Fruit fly (Drosophila melanogaster) whole organism, embryonic: ENCODE data around the gene drongo.

ENCODE experiments used
- Atf6 ChIP-seq: fragments of 200-800 bp; sonication (Bioruptor generic); IDR thresholded peaks from 2 replicates; pipeline ENCODE4 v1.3.6; 2022; ENCODE audit warnings: missing biosample characterization, missing genetic modification characterization
- Awh ChIP-seq: fragments of 200-800 bp; sonication (Bioruptor generic); IDR thresholded peaks from 2 replicates; pipeline ENCODE4, ENCODE4 v1.3.6; 2022; ENCODE audit warnings: missing biosample characterization, missing genetic modification characterization
- CG10431 ChIP-seq: fragments of 200-800 bp; sonication (Bioruptor generic); optimal IDR thresholded peaks from 3 replicates; lab custom pipeline; 2018; ENCODE audit warnings: missing biosample characterization, mild to moderate bottlenecking, missing genetic modification characterization
- CG10654 ChIP-seq: fragments of 200-800 bp; sonication (Bioruptor generic); optimal IDR thresholded peaks from 2 replicates; lab custom pipeline; 2016; ENCODE audit warnings: missing biosample characterization, missing genetic modification characterization
- CG11456 ChIP-seq: fragments of 200-800 bp; sonication (Bioruptor generic); IDR thresholded peaks from 3 replicates; pipeline ENCODE4 v1.3.6; 2022; ENCODE audit warnings: missing biosample characterization, missing genetic modification characterization
- CG11504 ChIP-seq: fragments of 200-800 bp; sonication (Bioruptor generic); optimal IDR thresholded peaks from 3 replicates; lab custom pipeline; 2019; ENCODE audit warnings: missing biosample characterization, mild to moderate bottlenecking, missing genetic modification characterization, moderate library complexity
- CG13624 ChIP-seq: fragments of 200-800 bp; sonication (Bioruptor generic); optimal IDR thresholded peaks from 2 replicates; lab custom pipeline; 2016; ENCODE audit warnings: missing biosample characterization, missing genetic modification characterization
- CG1602 ChIP-seq: fragments of 200-800 bp; sonication (Bioruptor generic); optimal IDR thresholded peaks from 3 replicates; lab custom pipeline; 2016; ENCODE audit warnings: missing biosample characterization, missing genetic modification characterization
- CG17385 ChIP-seq: fragments of 200-800 bp; sonication (Bioruptor generic); optimal IDR thresholded peaks from 3 replicates; lab custom pipeline; 2018; ENCODE audit warnings: missing biosample characterization, mild to moderate bottlenecking, missing genetic modification characterization
- CG2129 ChIP-seq: fragments of 200-800 bp; sonication (Bioruptor generic); IDR thresholded peaks from 2 replicates; pipeline ENCODE4 v1.3.6; 2022; ENCODE audit warnings: missing biosample characterization, missing genetic modification characterization; ENCODE audit not compliant: partially characterized antibody
- CG2202 ChIP-seq: fragments of 200-800 bp; sonication (Bioruptor generic); optimal IDR thresholded peaks from 2 replicates; lab custom pipeline; 2018; ENCODE audit warnings: missing biosample characterization, mild to moderate bottlenecking, missing genetic modification characterization
- CG3065 ChIP-seq: fragments of 200-800 bp; sonication (Bioruptor generic); optimal IDR thresholded peaks from 2 replicates; lab custom pipeline; 2016; ENCODE audit warnings: missing biosample characterization, missing genetic modification characterization
- CG3407 ChIP-seq: fragments of 200-800 bp; sonication (Bioruptor generic); optimal IDR thresholded peaks from 2 replicates; lab custom pipeline; 2018; ENCODE audit warnings: missing biosample characterization, mild to moderate bottlenecking, missing genetic modification characterization
- CG4424 ChIP-seq: fragments of 200-800 bp; sonication (Bioruptor generic); optimal IDR thresholded peaks from 3 replicates; lab custom pipeline; 2016; ENCODE audit warnings: missing biosample characterization, missing genetic modification characterization
- CG4707 ChIP-seq: fragments of 200-800 bp; sonication (Bioruptor generic); optimal IDR thresholded peaks from 2 replicates; lab custom pipeline; 2018; ENCODE audit warnings: missing biosample characterization, mild to moderate bottlenecking, missing genetic modification characterization, moderate library complexity
- CG7987 ChIP-seq: fragments of 200-800 bp; sonication (Bioruptor generic); optimal IDR thresholded peaks from 2 replicates; lab custom pipeline; 2018; ENCODE audit warnings: missing biosample characterization, mild to moderate bottlenecking, missing genetic modification characterization, moderate library complexity
- Chrac-16 ChIP-seq: fragments of 200-800 bp; sonication (Bioruptor generic); optimal IDR thresholded peaks from 3 replicates; lab custom pipeline; 2016; ENCODE audit warnings: missing biosample characterization, missing genetic modification characterization
- CoRest ChIP-seq: fragments of 200-800 bp; sonication (Bioruptor generic); optimal IDR thresholded peaks from 3 replicates; lab custom pipeline; 2018; ENCODE audit warnings: missing biosample characterization, mild to moderate bottlenecking, missing genetic modification characterization, moderate library complexity
- Deaf1 ChIP-seq: fragments of 200-800 bp; optimal IDR thresholded peaks from 3 replicates; lab custom pipeline; 2019; ENCODE audit warnings: missing biosample characterization, mild to moderate bottlenecking, missing genetic modification characterization, moderate library complexity
- Doc3 ChIP-seq: fragments of 200-800 bp; sonication (Bioruptor generic); IDR thresholded peaks from 3 replicates; pipeline ENCODE4 v1.3.6; 2022; ENCODE audit warnings: missing biosample characterization, missing genetic modification characterization; ENCODE audit not compliant: partially characterized antibody
- Drgx ChIP-seq: fragments of 200-800 bp; sonication (Bioruptor generic); IDR thresholded peaks from 2 replicates; pipeline ENCODE4 v1.3.6; 2022; ENCODE audit warnings: missing biosample characterization, missing genetic modification characterization
- Ets65A ChIP-seq: fragments of 200-800 bp; sonication (Bioruptor generic); peaks from one replicate; lab custom pipeline; 2016; ENCODE audit warnings: missing biosample characterization, missing genetic modification characterization
- Fer1 ChIP-seq: fragments of 200-800 bp; sonication (Bioruptor generic); optimal IDR thresholded peaks from 2 replicates; lab custom pipeline; 2017; ENCODE audit warnings: missing biosample characterization, mild to moderate bottlenecking, missing genetic modification characterization
- Gsc ChIP-seq: fragments of 200-800 bp; sonication (Bioruptor generic); IDR thresholded peaks from 2 replicates; pipeline ENCODE4 v1.3.6; 2022; ENCODE audit warnings: missing biosample characterization, missing genetic modification characterization
- Hand ChIP-seq: fragments of 200-800 bp; sonication (Bioruptor generic); optimal IDR thresholded peaks from 2 replicates; lab custom pipeline; 2017; ENCODE audit warnings: mild to moderate bottlenecking, missing biosample characterization, missing genetic modification reagents, missing genetic modification characterization
- Hey ChIP-seq: fragments of 200-800 bp; sonication (Bioruptor generic); optimal IDR thresholded peaks from 3 replicates; lab custom pipeline; 2018; ENCODE audit warnings: missing biosample characterization, mild to moderate bottlenecking, missing genetic modification characterization
- Jarid2 ChIP-seq: fragments of 200-800 bp; sonication (Bioruptor generic); optimal IDR thresholded peaks from 3 replicates; lab custom pipeline; 2017; ENCODE audit warnings: mild to moderate bottlenecking, missing biosample characterization, missing genetic modification reagents, missing genetic modification characterization
- Med ChIP-seq: fragments of 200-800 bp; sonication (Bioruptor generic); peaks from one replicate; lab custom pipeline; 2016; ENCODE audit warnings: missing biosample characterization, missing genetic modification characterization, mild to moderate bottlenecking, inconsistent platforms, moderate library complexity
- NC2α ChIP-seq: fragments of 200-800 bp; sonication (Bioruptor generic); optimal IDR thresholded peaks from 2 replicates; lab custom pipeline; 2016; ENCODE audit warnings: missing biosample characterization, missing genetic modification characterization
- Opbp ChIP-seq: fragments of 200-800 bp; sonication (Bioruptor generic); IDR thresholded peaks from 3 replicates; pipeline ENCODE4 v1.3.6; 2022; ENCODE audit warnings: missing biosample characterization, missing genetic modification characterization; ENCODE audit not compliant: partially characterized antibody
- Scr ChIP-seq: fragments of 200-800 bp; sonication (Bioruptor generic); IDR thresholded peaks from 2 replicates; pipeline ENCODE4 v1.3.6; 2022; ENCODE audit warnings: missing biosample characterization, missing genetic modification characterization; ENCODE audit not compliant: partially characterized antibody
- Sox102F ChIP-seq: fragments of 200-800 bp; sonication (Bioruptor generic); optimal IDR thresholded peaks from 2 replicates; lab custom pipeline; 2018; ENCODE audit warnings: missing biosample characterization, mild to moderate bottlenecking, missing genetic modification characterization, moderate library complexity
- Spps ChIP-seq: fragments of 200-800 bp; sonication (Bioruptor generic); optimal IDR thresholded peaks from 2 replicates; lab custom pipeline; 2018; ENCODE audit warnings: missing biosample characterization, mild to moderate bottlenecking, missing genetic modification characterization
- Sry-δ ChIP-seq: fragments of 200-800 bp; sonication (Bioruptor generic); optimal IDR thresholded peaks from 2 replicates; lab custom pipeline; 2016; ENCODE audit warnings: missing biosample characterization, missing genetic modification characterization
- Stat92E ChIP-seq, 3 experiments: fragments of >200 bp in 2 of 3; fragments of 200-800 bp in 1 of 3; sonication (Bioruptor generic) in 1 of 3; optimal IDR thresholded peaks; 2 replicates each; lab custom pipeline; 2017 to 2019; ENCODE audit warnings: missing biosample characterization in 3 of 3, missing genetic modification characterization in 3 of 3, mild to moderate bottlenecking in 1 of 3, moderate library complexity in 1 of 3
- abd-A ChIP-seq: fragments of 200-800 bp; sonication (Bioruptor generic); optimal IDR thresholded peaks from 3 replicates; lab custom pipeline; 2019; ENCODE audit warnings: missing biosample characterization, mild to moderate bottlenecking, missing genetic modification characterization, moderate library complexity
- aop ChIP-seq: fragments of 200-800 bp; sonication (Bioruptor generic); IDR thresholded peaks from 2 replicates; pipeline ENCODE4 v1.3.6; 2022; ENCODE audit warnings: missing biosample characterization, missing genetic modification characterization
- bab2 ChIP-seq: fragments of 200-800 bp; sonication (Bioruptor generic); optimal IDR thresholded peaks from 2 replicates; lab custom pipeline; 2016; ENCODE audit warnings: missing biosample characterization, missing genetic modification characterization
- cato ChIP-seq: fragments of 200-800 bp; sonication (Bioruptor generic); optimal IDR thresholded peaks from 2 replicates; lab custom pipeline; 2016; ENCODE audit warnings: missing biosample characterization, missing genetic modification characterization, borderline replicate concordance
- crol ChIP-seq: fragments of 200-800 bp; sonication (Bioruptor generic); IDR thresholded peaks from 2 replicates; pipeline ENCODE4 v1.3.6; 2022; ENCODE audit warnings: missing biosample characterization, missing genetic modification characterization
- dpn ChIP-seq, 2 experiments: fragments of 200-800 bp; sonication (Bioruptor generic); optimal IDR thresholded peaks; 3 replicates each; lab custom pipeline; 2016; ENCODE audit warnings: missing biosample characterization in 2 of 2, missing genetic modification characterization in 2 of 2
- ewg ChIP-seq: fragments of 200-800 bp; sonication (Bioruptor generic); optimal IDR thresholded peaks from 3 replicates; lab custom pipeline; 2017; ENCODE audit warnings: mild to moderate bottlenecking, missing biosample characterization, missing genetic modification reagents, missing genetic modification characterization
- hkb ChIP-seq, 2 experiments: fragments of 200-800 bp in 1 of 2; fragments of >200 bp in 1 of 2; sonication (Bioruptor generic) in 1 of 2; IDR thresholded peaks in 1 of 2; optimal IDR thresholded peaks in 1 of 2; 2 replicates each; pipeline versions ENCODE4 v1.3.6 to Lab custom; 2017 to 2022; ENCODE audit warnings: missing biosample characterization in 1 of 2, missing genetic modification characterization in 1 of 2
- kni ChIP-seq: fragments of 200-800 bp; sonication (Bioruptor generic); optimal IDR thresholded peaks from 3 replicates; lab custom pipeline; 2017; ENCODE audit warnings: mild to moderate bottlenecking, missing biosample characterization, missing genetic modification reagents, missing genetic modification characterization
- sens ChIP-seq: fragments of 200-800 bp; sonication (Bioruptor generic); peaks from one replicate; lab custom pipeline; 2016; ENCODE audit warnings: missing biosample characterization, missing genetic modification characterization
- slou ChIP-seq: fragments of 200-800 bp; sonication (Bioruptor generic); optimal IDR thresholded peaks from 3 replicates; lab custom pipeline; 2016; ENCODE audit warnings: missing biosample characterization, missing genetic modification characterization
- sob ChIP-seq: fragments of 200-800 bp; sonication (Bioruptor generic); IDR thresholded peaks from 2 replicates; pipeline ENCODE4 v1.3.6; 2022; ENCODE audit warnings: missing biosample characterization, missing genetic modification characterization
- wdn ChIP-seq: fragments of 200-800 bp; sonication (Bioruptor generic); IDR thresholded peaks from 2 replicates; pipeline ENCODE4 v1.3.6; 2022; ENCODE audit warnings: missing biosample characterization, missing genetic modification characterization
- z ChIP-seq: fragments of 200-800 bp; sonication (Bioruptor generic); IDR thresholded peaks from 3 replicates; pipeline ENCODE4 v1.3.6; 2022; ENCODE audit warnings: missing biosample characterization, missing genetic modification characterization

drongo gene

DNA sequence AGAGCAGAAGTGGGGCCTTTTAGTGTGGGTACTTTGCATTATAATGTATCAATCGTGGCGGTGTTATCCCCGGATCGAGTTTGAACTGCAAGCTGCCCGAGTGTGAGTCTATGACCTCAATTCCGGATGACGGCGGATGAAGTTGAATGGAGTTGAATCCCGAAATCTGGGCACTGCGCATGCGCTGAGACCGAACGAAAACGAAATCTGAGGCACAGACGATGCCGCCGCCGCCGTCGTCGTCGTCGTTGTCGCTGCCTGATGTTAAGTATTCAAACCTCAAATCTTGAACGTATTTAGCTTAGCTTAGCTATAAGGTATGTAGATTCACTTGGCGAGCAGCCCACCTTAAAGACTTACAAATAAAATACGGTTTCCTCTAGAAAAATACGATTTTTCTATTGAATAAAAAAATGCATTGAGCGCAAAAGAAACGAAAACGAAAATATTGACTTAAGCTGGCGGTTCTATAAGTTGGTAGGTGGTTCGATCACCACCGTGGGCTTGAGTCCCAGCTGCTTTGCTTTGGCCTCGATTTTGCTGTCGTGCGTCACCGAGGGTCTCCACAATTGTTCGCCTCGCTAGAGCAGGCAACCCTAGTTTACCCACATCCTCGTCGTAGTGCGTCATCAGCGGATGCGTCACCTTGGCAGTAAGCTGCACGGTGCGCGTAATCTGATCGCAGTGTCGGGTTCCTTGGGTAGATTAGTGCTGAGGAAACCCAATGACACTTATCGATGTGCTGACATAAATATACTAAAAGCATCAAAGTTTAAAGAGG is 23.0 kb upstream of the drongo start:
- TF ChIP-seq cato (no peak), CG3407 (GFP tag; lab: Kevin White, UChicago) (no peak), Fer1 (no peak), Hey (tag; lab: Kevin White, UChicago) (no peak), Ets65A (GFP tag; lab: Kevin White, UChicago) (no peak), Hand (no peak), CG11504 (tag; lab: Kevin White, UChicago) (no peak), CG4424 (GFP tag; lab: Kevin White, UChicago) (no peak), kni (no peak), Doc3 (no peak), Drgx (GFP tag; lab: Robert Waterston, UW) (no peak), Scr (GFP tag; lab: Robert Waterston, UW) (0 out of 2 replicates have a peak, but pooled peaks have one; percentile 18), CG4707 (no peak), ewg (peak; percentile 55), sens (peak; percentile 9), bab2 (no peak), Opbp (GFP tag; lab: Robert Waterston, UW) (0 out of 3 replicates have a peak, but pooled peaks have one; percentile 37), Jarid2 (GFP tag; lab: Kevin White, UChicago) (no peak), CG11456 (GFP tag; lab: Robert Waterston, UW) (no peak), Deaf1 (tag; lab: Kevin White, UChicago) (peak; percentile 62), hkb (optimal IDR thresholded peaks at IDR 0.05; lab: Kevin White, UChicago) (peak; percentile 36), hkb (GFP tag; IDR thresholded peaks at IDR 0.05; lab: Robert Waterston, UW) (no peak), z (GFP tag; lab: Robert Waterston, UW) (0 out of 3 replicates have a peak, but pooled peaks have one; percentile 39), dpn (GFP tag; optimal IDR thresholded peaks at IDR 0.05; lab: Kevin White, UChicago) (no peak), NC2α (GFP tag; lab: Kevin White, UChicago) (no peak), Atf6 (0 out of 2 replicates have a peak, but pooled peaks have one; percentile 8), Med (peak; percentile 64), CG10431 (no peak), CG1602 (GFP tag; lab: Kevin White, UChicago) (no peak), CG10654 (no peak), CG17385 (GFP tag; lab: Kevin White, UChicago) (no peak), aop (GFP tag; lab: Robert Waterston, UW) (no peak), Gsc (GFP tag; lab: Robert Waterston, UW) (no peak), sob (peak; percentile 38), CG2202 (tag; lab: Kevin White, UChicago) (no peak), Spps (no peak), CoRest (no peak), abd-A (tag; lab: Kevin White, UChicago) (no peak), wdn (no peak), CG3065 (GFP tag; lab: Kevin White, UChicago) (no peak), CG13624 (GFP tag; lab: Kevin White, UChicago) (no peak), Sry-δ (GFP tag; lab: Kevin White, UChicago) (no peak), crol (GFP tag; lab: Robert Waterston, UW) (no peak), slou (GFP tag; lab: Kevin White, UChicago) (no peak), Sox102F (no peak), Stat92E (GFP tag; optimal IDR thresholded peaks at IDR 0.05; lab: Kevin White, UChicago) (no peak), Chrac-16 (no peak), CG7987 (GFP tag; lab: Kevin White, UChicago) (no peak), CG2129 (GFP tag; lab: Robert Waterston, UW) (no peak), Awh (GFP tag; lab: Robert Waterston, UW) (no peak)
